Fruit fly (Drosophila melanogaster) whole organism, embryonic: ENCODE results near the gene AANATL7.

Experiments
- Aef1 ChIP-seq: fragments of 200-800 bp; sonication (Bioruptor generic); IDR thresholded peaks from 3 replicates; pipeline ENCODE4 v1.3.6; 2022; ENCODE audit warnings: missing biosample characterization, missing genetic modification characterization
- CG10147 ChIP-seq: fragments of 200-800 bp; sonication (Bioruptor generic); optimal IDR thresholded peaks from 2 replicates; lab custom pipeline; 2019; ENCODE audit warnings: missing biosample characterization, mild to moderate bottlenecking, missing genetic modification characterization, moderate library complexity
- CG10543 ChIP-seq: fragments of 200-800 bp; sonication (Bioruptor generic); optimal IDR thresholded peaks from 3 replicates; lab custom pipeline; 2017; ENCODE audit warnings: missing biosample characterization, mild to moderate bottlenecking, missing genetic modification characterization, moderate library complexity
- CG10979 ChIP-seq: fragments of 200-800 bp; sonication (Bioruptor generic); optimal IDR thresholded peaks from 2 replicates; lab custom pipeline; 2018; ENCODE audit warnings: missing biosample characterization, mild to moderate bottlenecking, missing genetic modification characterization, moderate library complexity
- CG11695 ChIP-seq: fragments of 200-800 bp; sonication (Bioruptor generic); IDR thresholded peaks from 3 replicates; pipeline ENCODE4 v1.3.6; 2022; ENCODE audit warnings: missing biosample characterization, missing genetic modification characterization
- CG12104 ChIP-seq: fragments of 200-800 bp; sonication (Bioruptor generic); optimal IDR thresholded peaks from 3 replicates; lab custom pipeline; 2016; ENCODE audit warnings: missing biosample characterization, missing genetic modification characterization
- CG1529 ChIP-seq: fragments of 200-800 bp; sonication (Bioruptor generic); optimal IDR thresholded peaks from 3 replicates; lab custom pipeline; 2018; ENCODE audit warnings: missing biosample characterization, missing genetic modification characterization
- CG15514 ChIP-seq: fragments of 200-800 bp; sonication (Bioruptor generic); optimal IDR thresholded peaks from 3 replicates; lab custom pipeline; 2017; ENCODE audit warnings: missing biosample characterization, missing genetic modification characterization, mild to moderate bottlenecking, moderate library complexity, missing genetic modification reagents
- CG16863 ChIP-seq: fragments of 200-800 bp; sonication (Bioruptor generic); optimal IDR thresholded peaks from 3 replicates; lab custom pipeline; 2016; ENCODE audit warnings: missing biosample characterization, missing genetic modification characterization
- CG18599 ChIP-seq: fragments of 200-800 bp; sonication (Bioruptor generic); optimal IDR thresholded peaks from 3 replicates; lab custom pipeline; 2017; ENCODE audit warnings: missing biosample characterization, missing genetic modification characterization, mild to moderate bottlenecking, moderate library complexity, missing genetic modification reagents
- CG30020 ChIP-seq: fragments of 200-800 bp; optimal IDR thresholded peaks from 2 replicates; lab custom pipeline; 2019; ENCODE audit warnings: missing biosample characterization, mild to moderate bottlenecking, missing genetic modification characterization, moderate library complexity
- CG3065 ChIP-seq: fragments of 200-800 bp; sonication (Bioruptor generic); optimal IDR thresholded peaks from 2 replicates; lab custom pipeline; 2016; ENCODE audit warnings: missing biosample characterization, missing genetic modification characterization
- CG31388 ChIP-seq: fragments of 200-800 bp; sonication (Bioruptor generic); optimal IDR thresholded peaks from 2 replicates; lab custom pipeline; 2016; ENCODE audit warnings: missing biosample characterization, missing genetic modification characterization
- CG33213 ChIP-seq: fragments of 200-800 bp; sonication (Bioruptor generic); optimal IDR thresholded peaks from 3 replicates; lab custom pipeline; 2016; ENCODE audit warnings: missing biosample characterization, missing genetic modification characterization
- CG3995 ChIP-seq: fragments of 200-800 bp; sonication (Bioruptor generic); optimal IDR thresholded peaks from 3 replicates; lab custom pipeline; 2016; ENCODE audit warnings: missing biosample characterization, missing genetic modification characterization
- CG8359 ChIP-seq: fragments of 200-800 bp; sonication (Bioruptor generic); optimal IDR thresholded peaks from 2 replicates; lab custom pipeline; 2017; ENCODE audit warnings: missing biosample characterization, mild to moderate bottlenecking, missing genetic modification characterization, borderline replicate concordance
- CG9876 ChIP-seq: fragments of 200-800 bp; sonication (Bioruptor generic); optimal IDR thresholded peaks from 2 replicates; lab custom pipeline; 2016; ENCODE audit warnings: missing biosample characterization, missing genetic modification characterization
- CG9932 ChIP-seq: fragments of 200-800 bp; sonication (Bioruptor generic); IDR thresholded peaks from 2 replicates; pipeline ENCODE4 v1.3.6; 2022; ENCODE audit warnings: missing biosample characterization, missing genetic modification characterization
- CTCF ChIP-seq: fragments of 200-800 bp; sonication (Bioruptor generic); optimal IDR thresholded peaks from 2 replicates; lab custom pipeline; 2017; ENCODE audit warnings: missing biosample characterization, mild to moderate bottlenecking, missing genetic modification characterization, moderate library complexity
- Hr39 ChIP-seq: fragments of >200 bp; optimal IDR thresholded peaks from 2 replicates; lab custom pipeline; 2017
- NFAT ChIP-seq: fragments of 200-800 bp; sonication (Bioruptor generic); IDR thresholded peaks from 2 replicates; pipeline ENCODE4 v1.3.6; 2022; ENCODE audit warnings: missing biosample characterization, missing genetic modification characterization
- Nf-YC ChIP-seq: fragments of 200-800 bp; optimal IDR thresholded peaks from 3 replicates; lab custom pipeline; 2019; ENCODE audit warnings: missing biosample characterization, mild to moderate bottlenecking, missing genetic modification characterization, moderate library complexity
- Ravus ChIP-seq: fragments of 200-800 bp; sonication (Bioruptor generic); IDR thresholded peaks from 2 replicates; pipeline ENCODE4 v1.3.6; 2022; ENCODE audit warnings: missing biosample characterization, missing genetic modification characterization
- Rfx ChIP-seq: fragments of 200-800 bp; sonication (Bioruptor generic); IDR thresholded peaks from 2 replicates; pipeline ENCODE4 v1.3.6; 2022; ENCODE audit warnings: missing biosample characterization, missing genetic modification characterization
- Sry-β ChIP-seq: fragments of 200-800 bp; sonication (Bioruptor generic); optimal IDR thresholded peaks from 2 replicates; lab custom pipeline; 2018; ENCODE audit warnings: missing biosample characterization, mild to moderate bottlenecking, missing genetic modification characterization, moderate library complexity
- Ssrp ChIP-seq: fragments of 200-800 bp; sonication (Bioruptor generic); optimal IDR thresholded peaks from 2 replicates; lab custom pipeline; 2018; ENCODE audit warnings: missing biosample characterization, mild to moderate bottlenecking, missing genetic modification characterization, moderate library complexity
- TFAM ChIP-seq: fragments of 200-800 bp; sonication (Bioruptor generic); optimal IDR thresholded peaks from 2 replicates; lab custom pipeline; 2017; ENCODE audit warnings: missing biosample characterization, missing genetic modification characterization, inconsistent platforms
- Trl ChIP-seq, 3 experiments: fragments of >200 bp in 2 of 3; fragments of 200-800 bp in 1 of 3; sonication (Bioruptor generic) in 1 of 3; optimal IDR thresholded peaks; 2 replicates in 1 of 3; 3 replicates in 2 of 3; lab custom pipeline; 2016 to 2017; ENCODE audit warnings: missing biosample characterization in 1 of 3, missing genetic modification characterization in 1 of 3
- Usf ChIP-seq: fragments of 200-800 bp; sonication (Bioruptor generic); optimal IDR thresholded peaks from 2 replicates; lab custom pipeline; 2017; ENCODE audit warnings: missing genotype, missing biosample characterization, missing genetic modification characterization
- abd-A ChIP-seq: fragments of 200-800 bp; sonication (Bioruptor generic); optimal IDR thresholded peaks from 3 replicates; lab custom pipeline; 2019; ENCODE audit warnings: missing biosample characterization, mild to moderate bottlenecking, missing genetic modification characterization, moderate library complexity
- ac ChIP-seq: fragments of 200-800 bp; sonication (Bioruptor generic); optimal IDR thresholded peaks from 3 replicates; lab custom pipeline; 2017; ENCODE audit warnings: missing biosample characterization, mild to moderate bottlenecking, missing genetic modification characterization
- dan ChIP-seq: fragments of 200-800 bp; sonication (Bioruptor generic); IDR thresholded peaks from 2 replicates; pipeline ENCODE4 v1.3.6; 2022; ENCODE audit warnings: missing biosample characterization, missing genetic modification characterization
- dmrt11E ChIP-seq: fragments of 200-800 bp; sonication (Bioruptor generic); optimal IDR thresholded peaks from 3 replicates; lab custom pipeline; 2018; ENCODE audit warnings: missing biosample characterization, mild to moderate bottlenecking, missing genetic modification characterization, moderate library complexity
- dmrt99B ChIP-seq: fragments of 200-800 bp; sonication (Bioruptor generic); optimal IDR thresholded peaks from 2 replicates; lab custom pipeline; 2018; ENCODE audit warnings: missing biosample characterization, mild to moderate bottlenecking, missing genetic modification characterization, moderate library complexity
- fd3F ChIP-seq: fragments of 200-800 bp; sonication (Bioruptor generic); optimal IDR thresholded peaks from 2 replicates; lab custom pipeline; 2018; ENCODE audit warnings: missing biosample characterization, mild to moderate bottlenecking, missing genetic modification characterization, moderate library complexity
- grau ChIP-seq: fragments of 200-800 bp; optimal IDR thresholded peaks from 3 replicates; lab custom pipeline; 2019; ENCODE audit warnings: missing biosample characterization, mild to moderate bottlenecking, missing genetic modification characterization, moderate library complexity
- gsb-n ChIP-seq: fragments of 200-800 bp; sonication (Bioruptor generic); optimal IDR thresholded peaks from 3 replicates; lab custom pipeline; 2018; ENCODE audit warnings: missing biosample characterization, mild to moderate bottlenecking, missing genetic modification characterization
- her ChIP-seq: fragments of 200-800 bp; sonication (Bioruptor generic); optimal IDR thresholded peaks from 2 replicates; lab custom pipeline; 2016; ENCODE audit warnings: missing biosample characterization, missing genetic modification characterization
- knrl ChIP-seq: fragments of 200-800 bp; sonication (Bioruptor generic); IDR thresholded peaks from 3 replicates; pipeline ENCODE4 v1.3.6; 2022; ENCODE audit warnings: missing biosample characterization, missing genetic modification characterization; ENCODE audit not compliant: partially characterized antibody
- phol ChIP-seq: fragments of 200-800 bp; sonication (Bioruptor generic); optimal IDR thresholded peaks from 3 replicates; lab custom pipeline; 2018; ENCODE audit warnings: missing biosample characterization, mild to moderate bottlenecking, missing genetic modification characterization, moderate library complexity
- pnt ChIP-seq: fragments of 200-800 bp; sonication (Bioruptor generic); optimal IDR thresholded peaks from 3 replicates; lab custom pipeline; 2016; ENCODE audit warnings: missing biosample characterization, missing genetic modification characterization
- repo ChIP-seq: fragments of 200-800 bp; sonication (Bioruptor generic); optimal IDR thresholded peaks from 2 replicates; lab custom pipeline; 2016; ENCODE audit warnings: missing biosample characterization, missing genetic modification characterization
- row ChIP-seq: fragments of 200-800 bp; sonication (Bioruptor generic); IDR thresholded peaks from 3 replicates; pipeline ENCODE4 v1.3.6; 2022; ENCODE audit warnings: missing biosample characterization, missing genetic modification characterization
- seq ChIP-seq: fragments of 200-800 bp; sonication (Bioruptor generic); IDR thresholded peaks from 2 replicates; pipeline ENCODE4 v1.3.6; 2022; ENCODE audit warnings: missing biosample characterization, missing genetic modification characterization
- slbo ChIP-seq: fragments of 200-800 bp; sonication (Bioruptor generic); IDR thresholded peaks from 2 replicates; pipeline ENCODE4 v1.3.6; 2022; ENCODE audit warnings: missing biosample characterization, missing genetic modification characterization
- sr ChIP-seq: fragments of 200-800 bp; sonication (Bioruptor generic); IDR thresholded peaks from 3 replicates; pipeline ENCODE4 v1.3.6; 2022; ENCODE audit warnings: missing biosample characterization, missing genetic modification characterization
- vnd ChIP-seq: fragments of 200-800 bp; sonication (Bioruptor generic); IDR thresholded peaks from 3 replicates; pipeline ENCODE4 v1.3.6; 2022; ENCODE audit warnings: missing biosample characterization, missing genetic modification characterization; ENCODE audit not compliant: partially characterized antibody

AANATL7 gene

dm6 chrX:2585716-2586082 is 4.9 kb downstream of the AANATL7 start, which contains the start of gene wds (continued):
- TF ChIP-seq ac (GFP tag; lab: Kevin White, UChicago), result no peak

DNA sequence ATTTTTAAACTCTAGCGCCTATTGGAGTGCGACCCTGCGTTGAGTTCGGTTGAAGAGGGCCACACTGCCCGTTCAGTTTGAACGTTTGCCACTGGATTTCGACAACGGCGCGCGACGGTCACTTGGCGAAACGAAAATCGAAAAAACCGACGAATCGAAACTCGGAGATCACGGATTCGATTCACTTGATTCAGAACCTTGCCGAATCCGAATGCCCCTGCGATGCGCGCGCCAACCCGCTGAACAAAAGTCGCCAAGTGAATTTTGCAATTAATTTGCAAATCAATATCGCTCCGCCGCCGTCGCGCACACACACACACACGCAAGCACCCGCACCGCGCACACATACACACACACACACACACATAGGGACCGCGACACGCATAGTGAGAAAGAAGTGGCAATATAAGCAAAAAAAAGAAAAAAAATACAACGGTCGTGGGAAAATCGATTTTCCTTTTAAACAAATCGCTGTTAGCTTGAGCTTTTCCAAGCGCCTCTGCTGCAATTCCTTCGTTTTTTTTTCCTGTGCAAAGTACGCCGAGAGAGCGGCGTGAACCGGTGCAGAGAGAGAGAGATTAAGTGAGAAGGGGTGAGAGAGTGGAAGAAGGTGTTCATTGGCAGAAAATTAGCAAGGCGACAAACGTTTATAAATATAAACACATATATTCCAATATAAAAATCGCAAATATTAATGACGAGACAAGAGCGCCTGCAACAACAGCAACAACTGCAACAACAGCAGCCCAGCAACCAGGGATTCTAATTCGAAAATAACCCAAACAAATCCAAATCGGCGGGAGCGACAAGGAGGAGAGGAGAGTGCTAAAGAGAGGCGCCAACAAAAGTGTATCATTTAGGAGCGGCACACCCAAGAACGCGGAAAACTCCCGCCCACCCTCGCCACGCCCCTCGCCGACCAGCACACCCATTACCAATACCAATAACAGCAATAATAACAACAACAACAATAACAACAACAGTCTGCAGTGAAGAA is 8.0 kb downstream of the AANATL7 start, which contains the start of gene egh:
egh (plus strand) TSS at position 89 of the 997 bp plus-strand sequence.
- TF ChIP-seq CG3065 (GFP tag; lab: Kevin White, UChicago) (no peak), grau (no peak), dmrt11E (tag; lab: Kevin White, UChicago) (no peak), CG31388 (no peak), CG9876 (no peak), CG9932 (no peak), CG12104 (GFP tag; lab: Kevin White, UChicago) (no peak), Sry-β (no peak), Ssrp (tag; lab: Kevin White, UChicago) (no peak), gsb-n (peak; percentile 16), CTCF (GFP tag; lab: Kevin White, UChicago) (no peak), abd-A (no peak), NFAT (GFP tag; lab: Robert Waterston, UW) (no peak), row (GFP tag; lab: Robert Waterston, UW) (peak; percentile 52; the same call in 1 of the 3 replicates), seq (GFP tag; lab: Robert Waterston, UW) (no peak), knrl (GFP tag; lab: Robert Waterston, UW) (no peak), CG8359 (GFP tag; lab: Kevin White, UChicago) (no peak), CG10543 (GFP tag; lab: Kevin White, UChicago) (peak; percentile 19), CG10147 (no peak), CG1529 (GFP tag; lab: Kevin White, UChicago) (no peak), Aef1 (peak; percentile 33; the same call in 1 of the 3 replicates), CG18599 (GFP tag; lab: Kevin White, UChicago) (peak; percentile 69), CG16863 (GFP tag; lab: Kevin White, UChicago) (no peak), TFAM (GFP tag; lab: Kevin White, UChicago) (no peak), Rfx (GFP tag; lab: Robert Waterston, UW) (peak; percentile 23; the same call in 1 of the 2 replicates), Usf (no peak), pnt (no peak), CG33213 (GFP tag; lab: Kevin White, UChicago) (peak; percentile 29), dmrt99B (no peak), CG10979 (no peak), Hr39 (no peak), her (GFP tag; lab: Kevin White, UChicago) (peak; percentile 43), CG11695 (0 out of 3 replicates have a peak, but pooled peaks have one; percentile 15), CG30020 (tag; lab: Kevin White, UChicago) (no peak), phol (tag; lab: Kevin White, UChicago) (peak; percentile 6), Ravus (no peak), slbo (GFP tag; lab: Robert Waterston, UW) (peak; percentile 58), vnd (GFP tag; lab: Robert Waterston, UW) (no peak), repo (GFP tag; lab: Kevin White, UChicago) (no peak), fd3F (GFP tag; lab: Kevin White, UChicago) (no peak), dan (GFP tag; lab: Robert Waterston, UW) (no peak), Trl (optimal IDR thresholded peaks at IDR 0.05; lab: Kevin White, UChicago) (peak; percentile 76 to 92), Trl (GFP tag; optimal IDR thresholded peaks at IDR 0.05; lab: Kevin White, UChicago) (peak; percentile 51), CG3995 (no peak), sr (no peak), Nf-YC (tag; lab: Kevin White, UChicago) (peak; percentile 64), CG15514 (peak; percentile 76)
